Fruit fly (Drosophila melanogaster): Measurements from ENCODE around the gene CG10171.
A peak's percentile ranks its signal among the peaks of the same experiment; 100 is the strongest.

Gene CG10171

dm6 chr3L:13356084-13356693 lies 31.5 kb downstream of the CG10171 start, which contains the start of gene Nplp2 (continued):
- TF ChIP-seq tap (tag; optimal IDR thresholded peaks at IDR 0.05) (peak; percentile 34), CG18619 (GFP tag; optimal IDR thresholded peaks at IDR 0.05) (peak; percentile 60), CG10267 (tag; optimal IDR thresholded peaks at IDR 0.05) (no peak), CG2202 (tag; optimal IDR thresholded peaks at IDR 0.05) (peak; percentile 7), Hey (tag; optimal IDR thresholded peaks at IDR 0.05) (no peak), prd (optimal IDR thresholded peaks at IDR 0.05) (no peak), prd (GFP tag; IDR thresholded peaks at IDR 0.05) (peak; percentile 73), CG14441 (GFP tag; IDR thresholded peaks at IDR 0.05) (peak; percentile 35; the same call in 1 of the 2 replicates), CG43689 (GFP tag; IDR thresholded peaks at IDR 0.05) (peak; percentile 44; the same call in 1 of the 2 replicates), dysf (GFP tag; IDR thresholded peaks at IDR 0.05) (peak; percentile 64), cwo (GFP tag; optimal IDR thresholded peaks at IDR 0.05) (peak; percentile 27)

dm6 chr3L:13348733-13349132 lies 39.0 kb downstream of the CG10171 start, which contains the start of gene CG17687:
TSS of gene CG17687 (plus strand) at chr3L:13349033.
- no peak for TF ChIP-seq Ada2b (GFP tag; IDR thresholded peaks at IDR 0.05)
- TF ChIP-seq tup (GFP tag; optimal IDR thresholded peaks at IDR 0.05) = no peak
- no peak for TF ChIP-seq Fer2 (tag; optimal IDR thresholded peaks at IDR 0.05)
- TF ChIP-seq z (GFP tag; IDR thresholded peaks at IDR 0.05) = no peak
- no peak for TF ChIP-seq CG34376 (GFP tag; optimal IDR thresholded peaks at IDR 0.05)
- no peak for TF ChIP-seq CG16815 (GFP tag; optimal IDR thresholded peaks at IDR 0.05)
- TF ChIP-seq CG3163 (GFP tag; optimal IDR thresholded peaks at IDR 0.05) = no peak
- TF ChIP-seq Dfd (GFP tag; optimal IDR thresholded peaks at IDR 0.05) = no peak
- TF ChIP-seq sens (GFP tag) = no peak
- TF ChIP-seq bowl (GFP tag; IDR thresholded peaks at IDR 0.05) = no peak
- TF ChIP-seq Eip74EF (GFP tag; optimal IDR thresholded peaks at IDR 0.05) = no peak
- no peak for TF ChIP-seq cg (GFP tag; optimal IDR thresholded peaks at IDR 0.05)
- TF ChIP-seq CG14441 (GFP tag; IDR thresholded peaks at IDR 0.05) = no peak
- no peak for TF ChIP-seq chn (GFP tag; optimal IDR thresholded peaks at IDR 0.05)
- no peak for TF ChIP-seq Rx (GFP tag; IDR thresholded peaks at IDR 0.05)
- TF ChIP-seq Ets65A (GFP tag) = no peak
- TF ChIP-seq sens-2 (GFP tag; IDR thresholded peaks at IDR 0.05) = no peak

Measured in whole organism, embryonic.